Worm (Caenorhabditis elegans): Measurements from ENCODE around the gene sru-28.

sru-28 gene

DNA sequence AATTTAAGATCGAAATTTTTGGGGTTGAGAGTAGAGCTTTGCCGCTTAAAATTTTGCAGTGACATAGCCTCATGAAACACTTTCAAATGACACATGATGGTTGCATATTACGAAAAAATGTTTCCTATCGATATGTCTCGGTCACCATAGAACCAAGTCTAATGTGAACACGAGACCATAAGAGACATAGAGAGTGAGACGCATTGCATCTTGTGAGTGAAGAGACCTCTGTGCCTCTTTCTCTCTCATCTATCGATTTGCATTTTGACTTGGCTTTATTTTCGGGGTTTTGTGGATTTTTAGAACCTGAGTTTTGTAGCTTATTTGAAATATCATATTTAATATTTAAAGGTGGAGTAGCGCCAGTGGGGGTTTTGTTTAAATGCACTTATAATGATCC is 39.1 kb upstream of the sru-28 start (continued):
- TF ChIP-seq hif-1 (tag; optimal IDR thresholded peaks at IDR 0.05) (no peak), zfp-3 (GFP tag; conservative IDR thresholded peaks at IDR 0.05) (no peak), pqm-1 (tag; optimal IDR thresholded peaks at IDR 0.05) (no peak), sdz-12 (GFP tag; optimal IDR thresholded peaks at IDR 0.05) (no peak), ZK337.2 (GFP tag; IDR thresholded peaks at IDR 0.05) (no peak), mes-2 (tag; optimal IDR thresholded peaks at IDR 0.05; ENCODE audit: poor library complexity, severe bottlenecking) (peak; percentile 57), ceh-28 (tag; optimal IDR thresholded peaks at IDR 0.05) (no peak), T20F7.1 (GFP tag; optimal IDR thresholded peaks at IDR 0.05) (no peak), php-3 (GFP tag; IDR thresholded peaks at IDR 0.05) (no peak), nhr-10 (tag; optimal IDR thresholded peaks at IDR 0.05) (no peak), ceh-44 (GFP tag; IDR thresholded peaks at IDR 0.05) (no peak), saeg-2 (GFP tag; IDR thresholded peaks at IDR 0.05) (no peak), daf-12 (tag; optimal IDR thresholded peaks at IDR 0.05) (no peak), lin-39 (tag; optimal IDR thresholded peaks at IDR 0.05) (no peak), lin-38 (GFP tag; IDR thresholded peaks at IDR 0.05) (no peak), hlh-11 (tag; optimal IDR thresholded peaks at IDR 0.05) (peak; percentile 42), ceh-32 (tag; optimal IDR thresholded peaks at IDR 0.05; ENCODE audit: poor library complexity) (no peak), arid-1 (GFP tag; conservative IDR thresholded peaks at IDR 0.05) (no peak), Y75B8A.6 (GFP tag; IDR thresholded peaks at IDR 0.05) (no peak), dve-1 (tag; optimal IDR thresholded peaks at IDR 0.05; ENCODE audit: insufficient read depth) (peak; percentile 43), gei-8 (GFP tag; optimal IDR thresholded peaks at IDR 0.05) (no peak), dmd-6 (GFP tag; IDR thresholded peaks at IDR 0.05) (peak; percentile 50), daf-19 (GFP tag; conservative IDR thresholded peaks at IDR 0.05) (no peak), D1046.2 (GFP tag; IDR thresholded peaks at IDR 0.05) (no peak), madf-9 (GFP tag; conservative IDR thresholded peaks at IDR 0.05) (no peak), nhr-102 (tag; optimal IDR thresholded peaks at IDR 0.05) (no peak), vab-7 (GFP tag; IDR thresholded peaks at IDR 0.05) (no peak), nhr-42 (GFP tag; IDR thresholded peaks at IDR 0.05) (no peak), mep-1 (tag; optimal IDR thresholded peaks at IDR 0.05) (peak; percentile 31), set-16 (GFP tag; IDR thresholded peaks at IDR 0.05) (no peak), lsy-2 (tag; optimal IDR thresholded peaks at IDR 0.05) (no peak), F49E8.2 (tag; optimal IDR thresholded peaks at IDR 0.05; ENCODE audit: borderline replicate concordance) (no peak), lin-15B (tag; optimal IDR thresholded peaks at IDR 0.05) (no peak), nhr-11 (tag; optimal IDR thresholded peaks at IDR 0.05) (no peak), ceh-82 (tag; optimal IDR thresholded peaks at IDR 0.05) (no peak), egl-43 (GFP tag; IDR thresholded peaks at IDR 0.05) (no peak), Y5F2A.4 (GFP tag; optimal IDR thresholded peaks at IDR 0.05) (no peak), lin-29 (GFP tag; IDR thresholded peaks at IDR 0.05) (no peak), T26A8.4 (GFP tag; IDR thresholded peaks at IDR 0.05) (no peak), lim-7 (GFP tag; IDR thresholded peaks at IDR 0.05) (no peak), snpc-4 (tag; optimal IDR thresholded peaks at IDR 0.05) (no peak), ama-1 (optimal IDR thresholded peaks at IDR 0.05) (no peak), zip-11 (GFP tag; IDR thresholded peaks at IDR 0.05) (no peak), hlh-30 (tag; optimal IDR thresholded peaks at IDR 0.05; ENCODE audit: insufficient read depth) (peak; percentile 97), ceh-20 (GFP tag; IDR thresholded peaks at IDR 0.05) (no peak), dmd-9 (GFP tag; IDR thresholded peaks at IDR 0.05) (no peak), mdl-1 (tag; optimal IDR thresholded peaks at IDR 0.05) (peak in 1 of 2 experiments; percentile 65), nhr-111 (GFP tag; optimal IDR thresholded peaks at IDR 0.05) (no peak)

Data from whole organism, L4 larva.